Worm (Caenorhabditis elegans): Measurements from ENCODE around the gene clp-1.

clp-1 gene

DNA sequence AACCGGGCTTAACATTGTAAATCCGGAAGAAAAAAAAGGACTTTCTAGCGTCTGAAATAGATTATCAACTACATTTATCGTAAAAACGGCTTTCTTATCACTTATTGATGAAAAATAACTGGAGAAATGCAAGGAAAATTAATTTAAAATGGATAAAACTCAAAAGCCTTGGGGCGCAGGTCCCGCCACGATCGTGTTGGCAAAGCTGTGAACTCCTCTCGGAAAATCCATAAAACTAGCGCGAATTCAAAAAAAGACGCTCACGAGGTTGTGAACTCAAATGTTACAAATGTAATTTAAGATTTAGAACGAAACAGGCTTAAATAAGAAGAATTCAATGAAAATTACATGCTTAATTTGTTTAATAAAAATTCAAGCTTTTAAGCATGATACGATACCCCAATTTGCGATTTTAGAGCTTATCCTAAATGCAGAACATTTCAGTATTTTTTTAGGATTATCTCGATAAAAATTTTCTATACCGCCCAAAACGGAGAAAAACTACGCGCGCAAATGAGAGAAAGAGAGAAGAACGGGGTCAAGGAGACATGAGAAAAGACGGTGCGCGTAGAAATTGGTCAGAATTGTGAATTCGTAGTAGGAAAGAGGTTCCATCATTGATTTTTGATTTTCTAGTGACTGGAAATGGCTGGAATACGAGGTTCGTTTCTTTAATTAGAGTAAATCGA lies 27.5 kb upstream of the clp-1 start, which contains the start of gene C29E4.15:
Gene C29E4.15, plus strand, starts transcription at position 547 of the 689 bp plus-strand sequence.
- no peak for TF ChIP-seq tbx-9 (tag; optimal IDR thresholded peaks at IDR 0.05; ENCODE audit: borderline replicate concordance)
- peak; percentile 66 for TF ChIP-seq lin-54 (GFP tag; optimal IDR thresholded peaks at IDR 0.05)
- no peak for TF ChIP-seq ccch-3 (GFP tag; optimal IDR thresholded peaks at IDR 0.05)
- peak; percentile 44 for TF ChIP-seq efl-1 (GFP tag; optimal IDR thresholded peaks at IDR 0.05)
- TF ChIP-seq dox-1 (GFP tag; IDR thresholded peaks at IDR 0.05): 0 out of 2 replicates have a peak, but pooled peaks have one; percentile 9
- TF ChIP-seq Y53G8AR.9 (GFP tag; conservative IDR thresholded peaks at IDR 0.05): no peak
- TF ChIP-seq akir-1 (GFP tag; optimal IDR thresholded peaks at IDR 0.05): no peak
- peak; percentile 38 for TF ChIP-seq snpc-3.4 (tag; optimal IDR thresholded peaks at IDR 0.05)
- no peak for TF ChIP-seq sdz-38 (tag; optimal IDR thresholded peaks at IDR 0.05)
- TF ChIP-seq nhr-27 (tag; optimal IDR thresholded peaks at IDR 0.05): no peak
- peak; percentile 65 for TF ChIP-seq dpl-1 (GFP tag; optimal IDR thresholded peaks at IDR 0.05)
- TF ChIP-seq F33H1.4 (GFP tag; IDR thresholded peaks at IDR 0.05): peak; percentile 63
- no peak for TF ChIP-seq nfya-1 (tag; optimal IDR thresholded peaks at IDR 0.05; ENCODE audit: borderline replicate concordance, insufficient read depth)
- no peak for TF ChIP-seq tlf-1 (GFP tag; optimal IDR thresholded peaks at IDR 0.05)
- no peak for TF ChIP-seq zim-3 (tag; optimal IDR thresholded peaks at IDR 0.05)
- TF ChIP-seq mcd-1 (GFP tag; IDR thresholded peaks at IDR 0.05): no peak
- peak; percentile 41; the same call in 1 of the 2 replicates for TF ChIP-seq madf-6 (GFP tag; IDR thresholded peaks at IDR 0.05)
- peak in 1 of 3 experiments; percentile 88 for TF ChIP-seq lin-35 (GFP tag; optimal IDR thresholded peaks at IDR 0.05)
- no peak for TF ChIP-seq nfya-2 (GFP tag; IDR thresholded peaks at IDR 0.05)
- TF ChIP-seq somi-1 (GFP tag; optimal IDR thresholded peaks at IDR 0.05): no peak

DNA sequence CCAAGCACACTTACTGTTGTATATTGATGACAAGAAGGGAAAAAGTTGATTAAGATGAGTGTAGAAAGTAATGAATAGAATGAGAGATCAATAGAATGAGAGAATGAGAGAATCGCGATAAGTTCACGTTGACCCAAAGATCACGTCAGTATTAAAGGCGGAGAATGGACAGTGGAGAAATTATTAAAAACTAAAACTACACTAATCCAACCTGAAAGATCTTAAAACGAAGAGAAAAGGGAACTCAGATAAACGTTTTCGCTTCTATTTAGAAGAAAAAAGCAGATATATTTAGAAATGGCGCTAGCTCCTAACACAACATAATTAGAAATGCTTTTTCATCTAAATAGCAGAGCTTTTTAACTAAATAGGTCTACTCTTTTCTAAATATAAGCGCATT lies 26.6 kb upstream of the clp-1 start, which contains the start of gene let-754:
Gene let-754, minus strand, starts transcription at position 101 of the 400 bp plus-strand sequence.
- TF ChIP-seq pbrm-1 (GFP tag; IDR thresholded peaks at IDR 0.05) (no peak), F57A8.1 (GFP tag; optimal IDR thresholded peaks at IDR 0.05) (no peak)

DNA sequence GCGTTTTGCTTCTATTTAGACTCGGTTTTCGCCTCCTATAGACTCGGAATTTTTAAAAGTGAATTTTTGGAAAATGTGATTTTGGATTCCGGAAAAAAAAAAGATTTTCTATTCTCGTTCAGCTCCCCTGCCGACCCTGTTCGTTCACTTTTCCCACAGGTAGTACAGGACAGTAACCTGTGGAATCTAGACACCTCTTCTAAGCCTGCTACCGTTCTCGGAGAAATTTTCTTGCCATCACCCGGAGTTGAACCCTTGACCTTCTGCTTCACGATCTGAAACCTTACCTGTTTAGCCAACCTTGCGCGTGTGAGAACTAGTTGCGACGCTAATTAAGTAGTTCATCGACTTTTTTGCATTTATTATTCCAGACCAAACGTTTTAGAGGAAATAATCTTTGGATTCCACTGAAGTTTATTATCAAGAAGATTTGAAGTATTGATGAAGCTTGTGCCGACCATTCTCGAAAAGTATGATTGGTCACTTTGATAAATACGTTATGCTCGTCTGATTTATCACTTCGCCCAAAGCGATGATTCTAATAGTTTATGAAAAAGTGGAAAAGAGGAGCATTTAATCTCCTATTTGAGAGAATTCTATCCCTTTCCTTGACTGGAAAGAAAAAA lies 26.0 kb upstream of the clp-1 start:
- peak; percentile 54; the same call in 1 of the 2 replicates for TF ChIP-seq Y95B8A.8 (GFP tag; IDR thresholded peaks at IDR 0.05)
- peak; percentile 30; the same call in 1 of the 2 replicates for TF ChIP-seq egrh-3 (GFP tag; IDR thresholded peaks at IDR 0.05)
- TF ChIP-seq tbp1 (GFP tag; optimal IDR thresholded peaks at IDR 0.05): peak; percentile 71
- 0 out of 2 replicates have a peak, but pooled peaks have one; percentile 9 for TF ChIP-seq madf-8 (GFP tag; conservative IDR thresholded peaks at IDR 0.05)
- peak; percentile 91 for TF ChIP-seq egl-44 (GFP tag; IDR thresholded peaks at IDR 0.05)
- TF ChIP-seq mcd-1 (GFP tag; IDR thresholded peaks at IDR 0.05): peak; percentile 42; the same call in 1 of the 2 replicates
- peak; percentile 47; the same call in 1 of the 2 replicates for TF ChIP-seq attf-3 (GFP tag; conservative IDR thresholded peaks at IDR 0.05)
- TF ChIP-seq attf-6 (GFP tag; IDR thresholded peaks at IDR 0.05): peak; percentile 73
- peak; percentile 71 for TF ChIP-seq madf-6 (GFP tag; IDR thresholded peaks at IDR 0.05)
- 0 out of 2 replicates have a peak, but pooled peaks have one; percentile 49 for TF ChIP-seq cebp-2 (GFP tag; IDR thresholded peaks at IDR 0.05)
- TF ChIP-seq aptf-3 (GFP tag; IDR thresholded peaks at IDR 0.05): peak; percentile 84; the same call in 1 of the 2 replicates
- TF ChIP-seq aptf-2 (GFP tag; conservative IDR thresholded peaks at IDR 0.05): 0 out of 2 replicates have a peak, but pooled peaks have one; percentile 26
- peak; percentile 75 for TF ChIP-seq hsf-1 (GFP tag; IDR thresholded peaks at IDR 0.05)
- peak; percentile 39 for TF ChIP-seq hmg-1.2 (GFP tag; IDR thresholded peaks at IDR 0.05)
- peak; percentile 58 for TF ChIP-seq rcor-1 (GFP tag; IDR thresholded peaks at IDR 0.05)
- peak; percentile 54; the same call in 1 of the 2 replicates for TF ChIP-seq madf-3 (GFP tag; IDR thresholded peaks at IDR 0.05)
- TF ChIP-seq lin-26 (GFP tag; IDR thresholded peaks at IDR 0.05): peak; percentile 86
- peak; percentile 63; the same call in 1 of the 2 replicates for TF ChIP-seq Y79H2A.3 (GFP tag; conservative IDR thresholded peaks at IDR 0.05)
- peak; percentile 57; the same call in 1 of the 2 replicates for TF ChIP-seq pbrm-1 (GFP tag; IDR thresholded peaks at IDR 0.05)
- 0 out of 2 replicates have a peak, but pooled peaks have one; percentile 42 for TF ChIP-seq ztf-25 (GFP tag; IDR thresholded peaks at IDR 0.05)
- peak; percentile 87 for TF ChIP-seq D2030.7 (GFP tag; IDR thresholded peaks at IDR 0.05)
- peak; percentile 26; the same call in 1 of the 2 replicates for TF ChIP-seq hmg-20 (GFP tag; IDR thresholded peaks at IDR 0.05)
- 0 out of 2 replicates have a peak, but pooled peaks have one; percentile 85 for TF ChIP-seq ceh-58 (GFP tag; IDR thresholded peaks at IDR 0.05)
- TF ChIP-seq F33H1.4 (GFP tag; IDR thresholded peaks at IDR 0.05): peak; percentile 63
